Worm (Caenorhabditis elegans) whole organism, L1 larva: ENCODE results near the gene sor-1.

Experiments used
- C04F5.9 ChIP-seq: sonication (generic microtip); optimal IDR thresholded peaks from 2 replicates; lab custom pipeline; 2016; ENCODE audit warnings: missing genetic modification characterization, missing compliant biosample characterization
- C16A3.4 ChIP-seq: fragments of 150-350 bp; optimal IDR thresholded peaks from 2 replicates; lab custom pipeline; 2014; ENCODE audit warnings: missing biosample characterization, missing genetic modification characterization
- C34B4.2 ChIP-seq: sonication (generic microtip); optimal IDR thresholded peaks from 2 replicates; lab custom pipeline; 2017; ENCODE audit warnings: mild to moderate bottlenecking, missing genetic modification characterization, missing compliant biosample characterization
- F16B12.6 ChIP-seq: fragments of 150-350 bp; optimal IDR thresholded peaks from 2 replicates; lab custom pipeline; 2014; ENCODE audit warnings: missing biosample characterization, missing genetic modification characterization
- aly-2 ChIP-seq: fragments of 150-350 bp; optimal IDR thresholded peaks from 2 replicates; lab custom pipeline; 2014; ENCODE audit warnings: missing biosample characterization, missing genetic modification characterization
- ama-1 ChIP-seq: fragments of 150-350 bp; optimal IDR thresholded peaks from 2 replicates; lab custom pipeline; 2014
- blmp-1 ChIP-seq: fragments of 150-350 bp; optimal IDR thresholded peaks from 2 replicates; lab custom pipeline; 2014; ENCODE audit warnings: missing biosample characterization, missing genetic modification characterization
- ceh-63 ChIP-seq: fragments of 200-800 bp; sonication (Bioruptor generic); optimal IDR thresholded peaks from 2 replicates; lab custom pipeline; 2018; ENCODE audit warnings: mild to moderate bottlenecking, missing genetic modification characterization, missing compliant biosample characterization
- ceh-82 ChIP-seq, 3 experiments: fragments of 150-350 bp in 1 of 3; sonication (generic microtip) in 2 of 3; optimal IDR thresholded peaks; 2 replicates each; lab custom pipeline; 2014 to 2017; ENCODE audit warnings: missing biosample characterization in 3 of 3, missing genetic modification characterization in 3 of 3
- ces-1 ChIP-seq: fragments of 150-350 bp; optimal IDR thresholded peaks from 2 replicates; lab custom pipeline; 2014; ENCODE audit warnings: missing biosample characterization, missing genetic modification reagents, missing genetic modification characterization
- dpl-1 ChIP-seq, 3 experiments: fragments of 150-350 bp in 2 of 3; sonication (generic microtip) in 1 of 3; optimal IDR thresholded peaks; 2 replicates each; lab custom pipeline; 2014 to 2017; ENCODE audit warnings: missing biosample characterization in 3 of 3, missing genetic modification characterization in 3 of 3, missing genetic modification reagents in 3 of 3
- efl-1 ChIP-seq, 4 experiments: fragments of 150-350 bp; optimal IDR thresholded peaks in 3 of 4; peaks in 1 of 4; 1 replicate in 1 of 4; 2 replicates in 3 of 4; lab custom pipeline; 2014; ENCODE audit warnings: missing biosample characterization in 2 of 4, missing genetic modification characterization in 2 of 4, missing genetic modification reagents in 2 of 4
- efl-3 ChIP-seq: fragments of 200-800 bp; sonication (Bioruptor generic); optimal IDR thresholded peaks from 2 replicates; lab custom pipeline; 2018; ENCODE audit warnings: mild to moderate bottlenecking, missing genetic modification characterization, missing compliant biosample characterization
- egl-27 ChIP-seq, 2 experiments: fragments of 150-350 bp in 1 of 2; sonication (generic microtip); optimal IDR thresholded peaks; 3 replicates each; lab custom pipeline; 2017 to 2018; ENCODE audit warnings: missing biosample characterization in 2 of 2, missing genetic modification characterization in 2 of 2, missing genetic modification reagents in 2 of 2
- elt-2 ChIP-seq: sonication (generic microtip); optimal IDR thresholded peaks from 2 replicates; lab custom pipeline; 2016; ENCODE audit warnings: missing genetic modification characterization, mild to moderate bottlenecking, inconsistent platforms, missing compliant biosample characterization, missing genetic modification reagents
- elt-3 ChIP-seq, 6 experiments: fragments of 150-350 bp in 1 of 6; sonication (generic microtip); optimal IDR thresholded peaks; 2 replicates each; lab custom pipeline; 2017 to 2018; ENCODE audit warnings: missing biosample characterization in 6 of 6, missing genetic modification characterization in 6 of 6, inconsistent platforms in 1 of 6
- hlh-17 ChIP-seq: fragments of 200-800 bp; sonication (Bioruptor generic); optimal IDR thresholded peaks from 2 replicates; lab custom pipeline; 2018; ENCODE audit warnings: missing genetic modification characterization, mild to moderate bottlenecking, missing compliant biosample characterization, moderate library complexity, borderline replicate concordance
- isw-1 ChIP-seq: fragments of 200-800 bp; sonication (Bioruptor generic); IDR thresholded peaks from 2 replicates; pipeline ENCODE4 v1.3.6; 2022; ENCODE audit warnings: missing genetic modification characterization, missing compliant biosample characterization
- jun-1 ChIP-seq: fragments of 150-350 bp; optimal IDR thresholded peaks from 2 replicates; lab custom pipeline; 2014; ENCODE audit warnings: missing biosample characterization, missing genetic modification reagents, missing genetic modification characterization
- lin-13 ChIP-seq: fragments of 150-350 bp; optimal IDR thresholded peaks from 2 replicates; lab custom pipeline; 2014; ENCODE audit warnings: missing biosample characterization, missing genetic modification reagents, missing genetic modification characterization
- lin-14 ChIP-seq: fragments of 200-800 bp; sonication (Bioruptor generic); optimal IDR thresholded peaks from 2 replicates; lab custom pipeline; 2018; ENCODE audit warnings: mild to moderate bottlenecking, missing genetic modification characterization, moderate library complexity, missing compliant biosample characterization
- lin-15B ChIP-seq: fragments of 150-350 bp; sonication (generic microtip); optimal IDR thresholded peaks from 3 replicates; lab custom pipeline; 2014; ENCODE audit warnings: missing biosample characterization, missing genetic modification characterization
- lin-39 ChIP-seq: fragments of 150-350 bp; optimal IDR thresholded peaks from 2 replicates; lab custom pipeline; 2014; ENCODE audit warnings: missing biosample characterization, missing genetic modification reagents, missing genetic modification characterization
- lir-3 ChIP-seq: sonication (generic microtip); optimal IDR thresholded peaks from 2 replicates; lab custom pipeline; 2016; ENCODE audit warnings: mild to moderate bottlenecking, missing genetic modification characterization, moderate library complexity, missing compliant biosample characterization; ENCODE audit not compliant: poor library complexity
- lsy-2 ChIP-seq, 2 experiments: fragments of 150-350 bp; optimal IDR thresholded peaks; 2 replicates each; lab custom pipeline; 2014; ENCODE audit warnings: missing biosample characterization in 2 of 2, missing genetic modification characterization in 2 of 2
- mdl-1 ChIP-seq, 2 experiments: fragments of 150-350 bp; optimal IDR thresholded peaks; 2 replicates each; lab custom pipeline; 2014 to 2017; ENCODE audit warnings: missing biosample characterization in 2 of 2, missing genetic modification characterization in 2 of 2, inconsistent platforms in 1 of 2
- mep-1 ChIP-seq: fragments of 150-350 bp; optimal IDR thresholded peaks from 2 replicates; lab custom pipeline; 2014; ENCODE audit warnings: missing biosample characterization, missing genetic modification characterization
- nhr-19 ChIP-seq: fragments of 200-800 bp; sonication (Bioruptor generic); conservative IDR thresholded peaks from 2 replicates; pipeline ENCODE4 v1.3.6; 2022; ENCODE audit warnings: missing genetic modification characterization, missing compliant biosample characterization
- nhr-20 ChIP-seq: sonication (generic microtip); optimal IDR thresholded peaks from 2 replicates; lab custom pipeline; 2016; ENCODE audit warnings: mild to moderate bottlenecking, missing genetic modification characterization, missing compliant biosample characterization
- nhr-47 ChIP-seq: sonication (generic microtip); optimal IDR thresholded peaks from 2 replicates; lab custom pipeline; 2016; ENCODE audit warnings: mild to moderate bottlenecking, missing genetic modification characterization, moderate library complexity, missing compliant biosample characterization
- nhr-77 ChIP-seq: fragments of 150-350 bp; optimal IDR thresholded peaks from 2 replicates; lab custom pipeline; 2014; ENCODE audit warnings: missing biosample characterization, missing genetic modification characterization
- nhr-85 ChIP-seq: sonication (generic microtip); peaks from one replicate; lab custom pipeline; 2016; ENCODE audit warnings: missing genetic modification characterization, inconsistent platforms, missing compliant biosample characterization
- nhr-90 ChIP-seq: sonication (generic microtip); optimal IDR thresholded peaks from 2 replicates; lab custom pipeline; 2016; ENCODE audit warnings: mild to moderate bottlenecking, missing genetic modification characterization, missing compliant biosample characterization; ENCODE audit not compliant: poor library complexity
- pag-3 ChIP-seq: sonication (generic microtip); optimal IDR thresholded peaks from 2 replicates; lab custom pipeline; 2017; ENCODE audit warnings: missing genetic modification characterization, mild to moderate bottlenecking, missing compliant biosample characterization, antibody characterized with exemption, borderline replicate concordance; ENCODE audit not compliant: insufficient read depth
- pqm-1 ChIP-seq: sonication (generic microtip); optimal IDR thresholded peaks from 3 replicates; lab custom pipeline; 2017; ENCODE audit warnings: missing biosample characterization, missing genetic modification characterization
- rnt-1 ChIP-seq: sonication (generic microtip); optimal IDR thresholded peaks from 2 replicates; lab custom pipeline; 2016; ENCODE audit warnings: mild to moderate bottlenecking, missing genetic modification characterization, moderate library complexity, missing compliant biosample characterization
- snu-23 ChIP-seq: sonication (generic microtip); optimal IDR thresholded peaks from 2 replicates; lab custom pipeline; 2016; ENCODE audit warnings: missing genetic modification characterization, missing compliant biosample characterization
- sup-37 ChIP-seq: fragments of 200-800 bp; sonication (Bioruptor generic); optimal IDR thresholded peaks from 2 replicates; lab custom pipeline; 2018; ENCODE audit warnings: mild to moderate bottlenecking, missing genetic modification characterization, missing compliant biosample characterization
- swsn-7 ChIP-seq: sonication (generic microtip); optimal IDR thresholded peaks from 2 replicates; lab custom pipeline; 2016; ENCODE audit warnings: missing genetic modification characterization, missing compliant biosample characterization
- tbx-2 ChIP-seq: sonication (generic microtip); optimal IDR thresholded peaks from 2 replicates; lab custom pipeline; 2016; ENCODE audit warnings: missing genetic modification characterization, missing compliant biosample characterization
- unc-130 ChIP-seq: fragments of 150-350 bp; optimal IDR thresholded peaks from 2 replicates; lab custom pipeline; 2017; ENCODE audit warnings: missing biosample characterization, missing genetic modification characterization, inconsistent platforms
- vab-15 ChIP-seq: sonication (generic microtip); optimal IDR thresholded peaks from 2 replicates; lab custom pipeline; 2017; ENCODE audit warnings: missing genotype, mild to moderate bottlenecking, missing genetic modification characterization, missing compliant biosample characterization
- xbp-1 ChIP-seq: sonication (generic microtip); optimal IDR thresholded peaks from 2 replicates; lab custom pipeline; 2016; ENCODE audit warnings: missing genetic modification characterization, missing compliant biosample characterization
- zag-1 ChIP-seq: fragments of 150-350 bp; optimal IDR thresholded peaks from 2 replicates; lab custom pipeline; 2014; ENCODE audit warnings: missing biosample characterization, missing genetic modification characterization
- zip-4 ChIP-seq: fragments of 200-800 bp; sonication (Bioruptor generic); optimal IDR thresholded peaks from 2 replicates; lab custom pipeline; 2018; ENCODE audit warnings: mild to moderate bottlenecking, missing genetic modification characterization, moderate library complexity, missing compliant biosample characterization
- ztf-11 ChIP-seq, 2 experiments: sonication (generic microtip); optimal IDR thresholded peaks; 2 replicates each; lab custom pipeline; 2016 to 2017; ENCODE audit warnings: missing genetic modification characterization in 2 of 2, missing biosample characterization in 1 of 2, missing compliant biosample characterization in 1 of 2
- ztf-4 ChIP-seq: fragments of 150-350 bp; optimal IDR thresholded peaks from 2 replicates; lab custom pipeline; 2014; ENCODE audit warnings: missing biosample characterization, missing genetic modification characterization

The sor-1 gene

DNA sequence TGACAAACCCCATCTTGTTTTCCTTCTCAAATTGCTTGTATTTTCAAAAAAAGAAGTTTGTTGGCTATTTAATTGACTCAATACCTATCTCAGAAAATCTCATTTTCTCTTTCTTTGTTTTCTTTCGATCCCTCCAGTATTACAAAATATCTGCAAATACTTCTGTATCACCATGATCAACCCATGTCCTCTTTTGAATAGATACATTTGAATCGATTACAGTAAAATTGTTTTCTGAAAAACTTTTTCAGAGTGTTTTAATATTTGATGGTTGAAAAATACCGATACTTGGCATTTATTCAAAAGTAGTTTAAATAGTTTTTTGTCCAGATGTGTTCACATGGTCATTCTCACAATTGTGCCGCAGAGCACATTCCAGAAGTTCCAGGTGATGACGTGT lies 8.8 kb upstream of the sor-1 start, which contains the start of gene ZK353.9:
Gene ZK353.9 (plus strand): TSS at position 331 of the 400 bp plus-strand sequence.
- TF ChIP-seq C04F5.9 (tag; lab: Kevin White, UChicago), result no peak
- no peak for TF ChIP-seq nhr-90 (tag; lab: Kevin White, UChicago)
- no peak for TF ChIP-seq efl-1 (optimal IDR thresholded peaks at IDR 0.05; lab: Kevin White, UChicago)
- TF ChIP-seq efl-1 (GFP tag; optimal IDR thresholded peaks at IDR 0.05 in 1 of 2; lab: Kevin White, UChicago), result no peak
- no peak for TF ChIP-seq C16A3.4
- TF ChIP-seq tbx-2, result no peak
- TF ChIP-seq nhr-85 (tag; lab: Kevin White, UChicago), result no peak
- TF ChIP-seq vab-15, result no peak
- no peak for TF ChIP-seq nhr-47 (tag; lab: Kevin White, UChicago)
- no peak for TF ChIP-seq rnt-1 (tag; lab: Kevin White, UChicago)
- TF ChIP-seq jun-1 (tag; lab: Kevin White, UChicago), result no peak
- no peak for TF ChIP-seq hlh-17 (GFP tag; lab: Kevin White, UChicago)
- TF ChIP-seq ama-1 (lab: Kevin White, UChicago), result no peak
- TF ChIP-seq lir-3, result no peak
- TF ChIP-seq isw-1 (GFP tag; lab: Robert Waterston, UW), result no peak
- TF ChIP-seq elt-2 (tag; lab: Kevin White, UChicago), result no peak

DNA sequence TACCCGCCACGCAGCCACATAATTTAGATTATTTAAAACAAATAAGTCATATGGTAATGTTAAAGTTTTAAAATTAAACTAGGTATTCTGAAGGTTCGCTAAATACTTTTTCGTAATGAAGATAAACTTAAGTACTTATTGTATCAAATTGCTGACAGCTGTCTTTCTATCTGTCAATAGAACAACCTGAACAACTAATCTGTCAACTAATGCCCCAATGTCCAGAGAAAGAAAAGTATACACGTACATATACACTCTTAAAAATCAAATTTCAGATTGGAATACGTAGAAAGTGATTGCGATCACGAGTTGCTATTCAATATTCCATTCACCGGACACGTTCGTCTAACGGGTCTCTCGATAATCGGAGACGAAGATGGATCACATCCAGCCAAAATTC lies 7.2 kb upstream of the sor-1 start:
- TF ChIP-seq egl-27 (tag; optimal IDR thresholded peaks at IDR 0.05; lab: Kevin White, UChicago) (no peak), unc-130 (tag; lab: Kevin White, UChicago) (no peak), ceh-63 (no peak), aly-2 (no peak), C34B4.2 (tag; lab: Kevin White, UChicago) (no peak), ama-1 (lab: Kevin White, UChicago) (no peak), pqm-1 (no peak), ceh-82 (tag; optimal IDR thresholded peaks at IDR 0.05; lab: Kevin White, UChicago) (no peak), zip-4 (GFP tag; lab: Kevin White, UChicago) (no peak), nhr-90 (tag; lab: Kevin White, UChicago) (no peak), mep-1 (no peak)

DNA sequence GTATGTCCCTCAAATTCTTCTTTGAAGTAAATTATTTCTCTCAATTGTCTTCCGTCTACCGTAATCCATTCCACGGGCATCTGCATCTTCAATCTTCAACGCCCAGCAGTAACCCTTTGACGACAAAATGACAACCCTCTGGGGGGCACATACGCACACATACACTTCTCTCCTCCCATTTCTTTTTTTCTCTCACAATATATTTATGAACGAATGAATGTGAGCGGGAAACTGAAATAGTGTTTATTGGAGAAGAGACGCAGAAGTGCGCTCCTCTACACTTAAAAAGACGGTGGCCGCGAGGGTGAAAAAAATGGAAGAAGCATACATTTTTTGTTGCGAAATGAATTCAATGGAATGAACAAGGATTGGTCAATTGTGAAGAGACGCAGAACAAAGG lies 6.0 kb upstream of the sor-1 start:
- peak; percentile 43 for TF ChIP-seq isw-1 (GFP tag; lab: Robert Waterston, UW)
- TF ChIP-seq snu-23, result peak; percentile 69
- TF ChIP-seq nhr-85 (tag; lab: Kevin White, UChicago), result no peak
- peak; percentile 57 to 79 (median 58) for TF ChIP-seq dpl-1 (GFP tag; optimal IDR thresholded peaks at IDR 0.05; lab: Kevin White, UChicago)
- TF ChIP-seq elt-3 (tag; optimal IDR thresholded peaks at IDR 0.05; lab: Kevin White, UChicago), result no peak
- peak; percentile 38 for TF ChIP-seq tbx-2
- TF ChIP-seq unc-130 (tag; lab: Kevin White, UChicago), result no peak
- TF ChIP-seq rnt-1 (tag; lab: Kevin White, UChicago), result peak; percentile 19
- TF ChIP-seq F16B12.6 (tag; lab: Kevin White, UChicago), result peak; percentile 35
- no peak for TF ChIP-seq efl-3 (GFP tag; lab: Kevin White, UChicago)
- TF ChIP-seq C04F5.9 (tag; lab: Kevin White, UChicago), result no peak
- peak; percentile 35 for TF ChIP-seq nhr-77 (tag; lab: Kevin White, UChicago)
- TF ChIP-seq lin-14 (GFP tag; lab: Kevin White, UChicago), result peak; percentile 97
- no peak for TF ChIP-seq pqm-1
- TF ChIP-seq ztf-4 (tag; lab: Kevin White, UChicago), result peak; percentile 15
- peak; percentile 52 for TF ChIP-seq nhr-47 (tag; lab: Kevin White, UChicago)
- no peak for TF ChIP-seq ces-1 (GFP tag; lab: Kevin White, UChicago)
- TF ChIP-seq nhr-90 (tag; lab: Kevin White, UChicago), result peak; percentile 22
- peak; percentile 85 for TF ChIP-seq blmp-1 (tag; lab: Kevin White, UChicago)
- peak; percentile 55 for TF ChIP-seq nhr-20
- no peak for TF ChIP-seq lin-39
- TF ChIP-seq mdl-1 (tag; optimal IDR thresholded peaks at IDR 0.05; lab: Kevin White, UChicago), result peak in 1 of 2 experiments; percentile 29
- no peak for TF ChIP-seq zag-1
- peak; percentile 58 for TF ChIP-seq swsn-7 (tag; lab: Kevin White, UChicago)
- peak; percentile 44 for TF ChIP-seq xbp-1 (tag; lab: Kevin White, UChicago)
- no peak for TF ChIP-seq sup-37 (GFP tag; lab: Kevin White, UChicago)
- peak; percentile 24 for TF ChIP-seq lin-15B (tag; lab: Kevin White, UChicago)
- TF ChIP-seq hlh-17 (GFP tag; lab: Kevin White, UChicago), result no peak
- TF ChIP-seq lin-13 (GFP tag; lab: Kevin White, UChicago), result peak; percentile 50
- peak; percentile 7 for TF ChIP-seq zip-4 (GFP tag; lab: Kevin White, UChicago)
- no peak for TF ChIP-seq pag-3
- peak; percentile 35 for TF ChIP-seq nhr-19
- peak; percentile 84 to 93 for TF ChIP-seq lsy-2 (tag; optimal IDR thresholded peaks at IDR 0.05; lab: Kevin White, UChicago)
- no peak for TF ChIP-seq ztf-11 (tag; optimal IDR thresholded peaks at IDR 0.05; lab: Kevin White, UChicago)
